Worm (Caenorhabditis elegans) whole organism, L4 larva: Measurements from ENCODE around the gene adh-1.
A peak's percentile ranks its signal among the peaks of the same experiment; 100 is the strongest.

Experiments
- F44E2.7 ChIP-seq: fragments of 200-800 bp; sonication (Bioruptor generic); IDR thresholded peaks from 2 replicates; pipeline ENCODE4 v2.1.2; 2022; ENCODE audit warnings: missing genetic modification characterization, missing compliant biosample characterization
- R02D3.7 ChIP-seq: fragments of 150-350 bp; sonication (generic microtip); optimal IDR thresholded peaks from 3 replicates; lab custom pipeline; 2014; ENCODE audit warnings: missing biosample characterization, missing genetic modification characterization
- T20F7.1 ChIP-seq: fragments of 200-800 bp; sonication (Bioruptor generic); optimal IDR thresholded peaks from 2 replicates; lab custom pipeline; 2018; ENCODE audit warnings: mild to moderate bottlenecking, missing genetic modification characterization, missing compliant biosample characterization
- Y5F2A.4 ChIP-seq: fragments of 200-800 bp; sonication (Bioruptor generic); optimal IDR thresholded peaks from 2 replicates; lab custom pipeline; 2018; ENCODE audit warnings: mild to moderate bottlenecking, missing genetic modification characterization, missing compliant biosample characterization
- Y75B8A.6 ChIP-seq: fragments of 200-800 bp; sonication (Bioruptor generic); IDR thresholded peaks from 2 replicates; pipeline ENCODE4 v1.3.6; 2022; ENCODE audit warnings: missing genetic modification reagents, missing genetic modification characterization, missing compliant biosample characterization
- ZK337.2 ChIP-seq: fragments of 200-800 bp; sonication (Bioruptor generic); IDR thresholded peaks from 2 replicates; pipeline ENCODE4 v1.3.6; 2022; ENCODE audit warnings: missing genetic modification reagents, missing genetic modification characterization, missing compliant biosample characterization
- ZK546.5 ChIP-seq, 2 experiments: sonication (generic microtip); optimal IDR thresholded peaks; 2 replicates each; lab custom pipeline; 2017; ENCODE audit warnings: missing biosample characterization in 2 of 2, missing genetic modification characterization in 2 of 2
- aha-1 ChIP-seq: fragments of 150-350 bp; peaks from one replicate; lab custom pipeline; 2014; ENCODE audit warnings: missing biosample characterization, missing genetic modification characterization
- attf-4 ChIP-seq: sonication (generic microtip); optimal IDR thresholded peaks from 3 replicates; lab custom pipeline; 2017; ENCODE audit warnings: missing biosample characterization, missing genetic modification characterization
- ceh-28 ChIP-seq: fragments of 150-350 bp; optimal IDR thresholded peaks from 2 replicates; lab custom pipeline; 2014; ENCODE audit warnings: missing biosample characterization, missing genetic modification reagents, missing genetic modification characterization
- ceh-32 ChIP-seq: sonication (generic microtip); optimal IDR thresholded peaks from 2 replicates; lab custom pipeline; 2016; ENCODE audit warnings: mild to moderate bottlenecking, missing genetic modification characterization, missing compliant biosample characterization; ENCODE audit not compliant: poor library complexity
- cey-2 ChIP-seq: sonication (generic microtip); optimal IDR thresholded peaks from 3 replicates; lab custom pipeline; 2017; ENCODE audit warnings: missing genetic modification characterization, mild to moderate bottlenecking, missing compliant biosample characterization, antibody characterized with exemption, borderline replicate concordance; ENCODE audit not compliant: insufficient read depth
- ctbp-1 ChIP-seq: fragments of 200-800 bp; sonication (Bioruptor generic); IDR thresholded peaks from 2 replicates; pipeline ENCODE4 v1.3.6; 2022; ENCODE audit warnings: missing genetic modification reagents, missing genetic modification characterization, missing compliant biosample characterization
- daf-12 ChIP-seq: fragments of 150-350 bp; optimal IDR thresholded peaks from 2 replicates; lab custom pipeline; 2014; ENCODE audit warnings: missing biosample characterization, missing genetic modification reagents, missing genetic modification characterization
- daf-16 ChIP-seq, 3 experiments: sonication (generic microtip); optimal IDR thresholded peaks; 2 replicates each; lab custom pipeline; 2016 to 2017; ENCODE audit warnings: missing genetic modification characterization in 3 of 3, missing genetic modification reagents in 3 of 3, mild to moderate bottlenecking in 2 of 3, missing compliant biosample characterization in 2 of 3, missing biosample characterization in 1 of 3, moderate library complexity in 1 of 3
- dmd-6 ChIP-seq: fragments of 200-800 bp; sonication (Bioruptor generic); IDR thresholded peaks from 2 replicates; pipeline ENCODE4 v1.3.6; 2022; ENCODE audit warnings: missing genetic modification reagents, missing genetic modification characterization, missing compliant biosample characterization
- dve-1 ChIP-seq: sonication (generic microtip); optimal IDR thresholded peaks from 2 replicates; lab custom pipeline; 2017; ENCODE audit warnings: antibody characterized with exemption, mild to moderate bottlenecking, missing genetic modification characterization, missing compliant biosample characterization; ENCODE audit not compliant: insufficient read depth
- fkh-10 ChIP-seq: fragments of 150-350 bp; optimal IDR thresholded peaks from 2 replicates; lab custom pipeline; 2014; ENCODE audit warnings: missing biosample characterization, missing genetic modification reagents, missing genetic modification characterization
- hif-1 ChIP-seq, 2 experiments: sonication (generic microtip); optimal IDR thresholded peaks; 2 replicates each; lab custom pipeline; 2016 to 2017; ENCODE audit warnings: missing compliant biosample characterization in 2 of 2, missing genetic modification characterization in 2 of 2, missing genetic modification reagents in 2 of 2, missing genotype in 2 of 2, mild to moderate bottlenecking in 1 of 2
- lim-7 ChIP-seq: fragments of 200-800 bp; sonication (Bioruptor generic); IDR thresholded peaks from 2 replicates; pipeline ENCODE4 v1.3.6; 2022; ENCODE audit warnings: missing genetic modification characterization, missing compliant biosample characterization
- lin-29 ChIP-seq: fragments of 200-800 bp; sonication (Bioruptor generic); IDR thresholded peaks from 2 replicates; pipeline ENCODE4 v1.3.6; 2022; ENCODE audit warnings: missing genetic modification reagents, missing genetic modification characterization, missing compliant biosample characterization
- lin-39 ChIP-seq: fragments of 150-350 bp; optimal IDR thresholded peaks from 2 replicates; lab custom pipeline; 2014; ENCODE audit warnings: missing biosample characterization, missing genetic modification reagents, missing genetic modification characterization
- lsy-2 ChIP-seq, 2 experiments: fragments of 150-350 bp in 1 of 2; sonication (generic microtip) in 1 of 2; optimal IDR thresholded peaks; 2 replicates each; lab custom pipeline; 2014 to 2017; ENCODE audit warnings: missing biosample characterization in 2 of 2, missing genetic modification characterization in 2 of 2
- madf-9 ChIP-seq: fragments of 200-800 bp; sonication (Bioruptor generic); conservative IDR thresholded peaks from 2 replicates; pipeline ENCODE4 v1.3.6; 2022; ENCODE audit warnings: missing genetic modification reagents, missing genetic modification characterization, missing compliant biosample characterization
- mep-1 ChIP-seq: fragments of 150-350 bp; sonication (generic microtip); optimal IDR thresholded peaks from 3 replicates; lab custom pipeline; 2014; ENCODE audit warnings: missing biosample characterization, missing genetic modification characterization
- mxl-2 ChIP-seq: fragments of 200-800 bp; sonication (Bioruptor generic); conservative IDR thresholded peaks from 2 replicates; pipeline ENCODE4 v1.3.6; 2022; ENCODE audit warnings: missing genetic modification reagents, missing genetic modification characterization, missing compliant biosample characterization
- mxl-3 ChIP-seq: fragments of 200-800 bp; sonication (Bioruptor generic); optimal IDR thresholded peaks from 2 replicates; lab custom pipeline; 2018; ENCODE audit warnings: mild to moderate bottlenecking, missing genetic modification characterization, missing compliant biosample characterization
- nhr-102 ChIP-seq: sonication (generic microtip); optimal IDR thresholded peaks from 2 replicates; lab custom pipeline; 2016; ENCODE audit warnings: mild to moderate bottlenecking, missing genetic modification characterization, moderate library complexity, missing compliant biosample characterization
- nhr-11 ChIP-seq: fragments of 150-350 bp; optimal IDR thresholded peaks from 2 replicates; lab custom pipeline; 2014; ENCODE audit warnings: missing biosample characterization, missing genetic modification characterization
- nhr-41 ChIP-seq: fragments of 200-800 bp; sonication (Bioruptor generic); IDR thresholded peaks from 2 replicates; pipeline ENCODE4 v1.3.6; 2022; ENCODE audit warnings: missing genetic modification reagents, missing genetic modification characterization, missing compliant biosample characterization
- nhr-6 ChIP-seq: fragments of 150-350 bp; optimal IDR thresholded peaks from 2 replicates; lab custom pipeline; 2014; ENCODE audit warnings: missing biosample characterization, missing genetic modification characterization
- nhr-77 ChIP-seq: fragments of 150-350 bp; optimal IDR thresholded peaks from 2 replicates; lab custom pipeline; 2014; ENCODE audit warnings: missing biosample characterization, missing genetic modification characterization
- pha-4 ChIP-seq, 2 experiments: fragments of 150-350 bp in 1 of 2; fragments of 200-800 bp in 1 of 2; sonication (Bioruptor generic) in 1 of 2; IDR thresholded peaks in 1 of 2; optimal IDR thresholded peaks in 1 of 2; 2 replicates each; pipeline versions ENCODE4 v1.3.6 to Lab custom; 2014 to 2022; ENCODE audit warnings: missing genetic modification characterization in 2 of 2, missing genetic modification reagents in 2 of 2, missing biosample characterization in 1 of 2, missing compliant biosample characterization in 1 of 2
- php-3 ChIP-seq: fragments of 200-800 bp; sonication (Bioruptor generic); IDR thresholded peaks from 2 replicates; pipeline ENCODE4 v1.3.6; 2022; ENCODE audit warnings: missing genetic modification reagents, missing genetic modification characterization, missing compliant biosample characterization
- pqm-1 ChIP-seq: sonication (generic microtip); optimal IDR thresholded peaks from 2 replicates; lab custom pipeline; 2017; ENCODE audit warnings: missing biosample characterization, missing genetic modification characterization
- rbr-2 ChIP-seq: sonication (generic microtip); optimal IDR thresholded peaks from 2 replicates; lab custom pipeline; 2016; ENCODE audit warnings: missing genotype, missing genetic modification characterization, missing compliant biosample characterization
- saeg-2 ChIP-seq: fragments of 200-800 bp; sonication (Bioruptor generic); IDR thresholded peaks from 2 replicates; pipeline ENCODE4 v1.3.6; 2022; ENCODE audit warnings: missing genetic modification reagents, missing genetic modification characterization, missing compliant biosample characterization
- skn-1 ChIP-seq: fragments of 150-350 bp; optimal IDR thresholded peaks from 2 replicates; lab custom pipeline; 2014; ENCODE audit warnings: missing biosample characterization, missing genetic modification characterization
- snpc-1.2 ChIP-seq: fragments of 200-800 bp; sonication (Bioruptor generic); IDR thresholded peaks from 2 replicates; pipeline ENCODE4 v1.3.6; 2022; ENCODE audit warnings: missing genetic modification reagents, missing genetic modification characterization, missing compliant biosample characterization
- snpc-4 ChIP-seq: fragments of 150-350 bp; optimal IDR thresholded peaks from 2 replicates; lab custom pipeline; 2014; ENCODE audit warnings: missing biosample characterization, missing genetic modification characterization
- unc-62 ChIP-seq, 3 experiments: fragments of 150-350 bp in 1 of 3; sonication (generic microtip); optimal IDR thresholded peaks in 2 of 3; peaks in 1 of 3; 1 replicate in 1 of 3; 2 replicates in 2 of 3; lab custom pipeline; 2014 to 2017; ENCODE audit warnings: missing biosample characterization in 3 of 3, missing genetic modification characterization in 3 of 3, missing genetic modification reagents in 3 of 3, missing genotype in 1 of 3
- ztf-11 ChIP-seq: fragments of 150-350 bp; optimal IDR thresholded peaks from 2 replicates; lab custom pipeline; 2014; ENCODE audit warnings: missing biosample characterization, missing genetic modification characterization

adh-1 gene

ce11 chrV:11859082-11859858 lies 28.8 kb upstream of the adh-1 start (continued):
- TF ChIP-seq madf-9 (GFP tag; lab: Robert Waterston, UW), result no peak
- no peak for TF ChIP-seq cey-2 (tag; lab: Kevin White, UChicago)
- TF ChIP-seq nhr-6 (tag; lab: Kevin White, UChicago), result no peak
- TF ChIP-seq ZK337.2 (GFP tag; lab: Robert Waterston, UW), result no peak
- peak; percentile 16 for TF ChIP-seq mep-1 (tag; lab: Kevin White, UChicago)
- no peak for TF ChIP-seq hif-1 (tag; optimal IDR thresholded peaks at IDR 0.05; lab: Kevin White, UChicago)
- TF ChIP-seq ztf-11 (tag; lab: Kevin White, UChicago), result no peak
- no peak for TF ChIP-seq daf-16 (GFP tag; optimal IDR thresholded peaks at IDR 0.05; lab: Kevin White, UChicago)
- TF ChIP-seq daf-16 (tag; optimal IDR thresholded peaks at IDR 0.05; lab: Kevin White, UChicago), result peak; percentile 67
- no peak for TF ChIP-seq rbr-2 (tag; lab: Kevin White, UChicago)
- TF ChIP-seq lin-29 (GFP tag; lab: Robert Waterston, UW), result no peak
- TF ChIP-seq attf-4, result no peak
- no peak for TF ChIP-seq snpc-4 (tag; lab: Kevin White, UChicago)
- TF ChIP-seq ceh-28 (tag; lab: Kevin White, UChicago), result no peak
- no peak for TF ChIP-seq saeg-2 (GFP tag; lab: Robert Waterston, UW)
- TF ChIP-seq dve-1, result peak; percentile 10
- no peak for TF ChIP-seq lim-7 (GFP tag; lab: Robert Waterston, UW)
- TF ChIP-seq fkh-10, result no peak
- TF ChIP-seq php-3 (GFP tag; lab: Robert Waterston, UW), result 0 out of 2 replicates have a peak, but pooled peaks have one; percentile 7
- TF ChIP-seq T20F7.1, result no peak
- no peak for TF ChIP-seq F44E2.7
- TF ChIP-seq skn-1 (tag; lab: Kevin White, UChicago), result no peak
- peak in 1 of 2 experiments; percentile 95 for TF ChIP-seq unc-62 (GFP tag; optimal IDR thresholded peaks at IDR 0.05 in 1 of 2; lab: Kevin White, UChicago)
- no peak for TF ChIP-seq unc-62 (tag; optimal IDR thresholded peaks at IDR 0.05; lab: Kevin White, UChicago)
- TF ChIP-seq lin-39, result no peak
- TF ChIP-seq R02D3.7 (tag; lab: Kevin White, UChicago), result no peak
- no peak for TF ChIP-seq nhr-41 (GFP tag; lab: Robert Waterston, UW)
- no peak for TF ChIP-seq ceh-32 (tag; lab: Kevin White, UChicago)
- no peak for TF ChIP-seq daf-12 (tag; lab: Kevin White, UChicago)
- TF ChIP-seq, all 104 proteins: peak for 18

- TF ChIP-seq aha-1 (peak; percentile 2), Y75B8A.6 (GFP tag; lab: Robert Waterston, UW) (no peak), ctbp-1 (GFP tag; lab: Robert Waterston, UW) (0 out of 2 replicates have a peak, but pooled peaks have one; percentile 7)
Observed at ce11 chrV:11860375-11860774, 27.7 kb upstream of the adh-1 start, which contains the start of gene R13H4.5. R13H4.5 (plus strand) TSS chrV:11860675.

- TF ChIP-seq pha-4 (GFP tag; IDR thresholded peaks at IDR 0.05; lab: Robert Waterston, UW), result no peak
- TF ChIP-seq pha-4 (tag; optimal IDR thresholded peaks at IDR 0.05; lab: Kevin White, UChicago), result no peak
- TF ChIP-seq attf-4, result no peak
- TF ChIP-seq daf-16 (GFP tag; optimal IDR thresholded peaks at IDR 0.05; lab: Kevin White, UChicago), result no peak
- TF ChIP-seq daf-16 (tag; optimal IDR thresholded peaks at IDR 0.05; lab: Kevin White, UChicago), result peak; percentile 77
- peak; percentile 23 for TF ChIP-seq nhr-77 (tag; lab: Kevin White, UChicago)
- TF ChIP-seq ZK546.5 (tag; optimal IDR thresholded peaks at IDR 0.05; lab: Kevin White, UChicago), result no peak
- no peak for TF ChIP-seq daf-12 (tag; lab: Kevin White, UChicago)
- TF ChIP-seq pqm-1 (tag; lab: Kevin White, UChicago), result peak; percentile 23
- no peak for TF ChIP-seq nhr-102 (tag; lab: Kevin White, UChicago)
- TF ChIP-seq dmd-6 (GFP tag; lab: Robert Waterston, UW), result peak; percentile 53
- peak; percentile 29 for TF ChIP-seq mep-1 (tag; lab: Kevin White, UChicago)
- no peak for TF ChIP-seq mxl-2
- TF ChIP-seq T20F7.1, result peak; percentile 16
- peak in 1 of 2 experiments; percentile 17 for TF ChIP-seq lsy-2 (tag; optimal IDR thresholded peaks at IDR 0.05; lab: Kevin White, UChicago)
- TF ChIP-seq dve-1, result peak; percentile 49
- TF ChIP-seq mxl-3 (GFP tag; lab: Kevin White, UChicago), result no peak
- TF ChIP-seq aha-1, result peak; percentile 93
- TF ChIP-seq nhr-11 (tag; lab: Kevin White, UChicago), result no peak
- TF ChIP-seq Y5F2A.4 (GFP tag; lab: Kevin White, UChicago), result no peak
- no peak for TF ChIP-seq snpc-1.2 (GFP tag; lab: Robert Waterston, UW)
Observed at ce11 chrV:11861880-11862544, 26.0 kb upstream of the adh-1 start.
